Worm (Caenorhabditis elegans) whole organism, L1 larva: ENCODE data around the gene cup-16.
A peak's percentile ranks its signal among the peaks of the same experiment; 100 is the strongest.

ENCODE experiments used
- ama-1 ChIP-seq: fragments of 150-350 bp; optimal IDR thresholded peaks from 2 replicates; lab custom pipeline; 2014
- blmp-1 ChIP-seq: fragments of 150-350 bp; optimal IDR thresholded peaks from 2 replicates; lab custom pipeline; 2014; ENCODE audit warnings: missing biosample characterization, missing genetic modification characterization
- dpl-1 ChIP-seq, 3 experiments: fragments of 150-350 bp in 2 of 3; sonication (generic microtip) in 1 of 3; optimal IDR thresholded peaks; 2 replicates each; lab custom pipeline; 2014 to 2017; ENCODE audit warnings: missing biosample characterization in 3 of 3, missing genetic modification characterization in 3 of 3, missing genetic modification reagents in 3 of 3
- fos-1 ChIP-seq: fragments of 150-350 bp; optimal IDR thresholded peaks from 2 replicates; lab custom pipeline; 2014; ENCODE audit warnings: missing biosample characterization, missing genetic modification characterization
- hpl-2 ChIP-seq: fragments of 150-350 bp; optimal IDR thresholded peaks from 2 replicates; lab custom pipeline; 2014; ENCODE audit warnings: missing biosample characterization, missing genetic modification reagents, missing genetic modification characterization
- lin-39 ChIP-seq: fragments of 150-350 bp; optimal IDR thresholded peaks from 2 replicates; lab custom pipeline; 2014; ENCODE audit warnings: missing biosample characterization, missing genetic modification reagents, missing genetic modification characterization
- lsy-2 ChIP-seq, 2 experiments: fragments of 150-350 bp; optimal IDR thresholded peaks; 2 replicates each; lab custom pipeline; 2014; ENCODE audit warnings: missing biosample characterization in 2 of 2, missing genetic modification characterization in 2 of 2
- nhr-77 ChIP-seq: fragments of 150-350 bp; optimal IDR thresholded peaks from 2 replicates; lab custom pipeline; 2014; ENCODE audit warnings: missing biosample characterization, missing genetic modification characterization
- unc-62 ChIP-seq: fragments of 150-350 bp; optimal IDR thresholded peaks from 2 replicates; lab custom pipeline; 2014; ENCODE audit warnings: missing biosample characterization, missing genetic modification reagents, missing genetic modification characterization
- zag-1 ChIP-seq: fragments of 150-350 bp; optimal IDR thresholded peaks from 2 replicates; lab custom pipeline; 2014; ENCODE audit warnings: missing biosample characterization, missing genetic modification characterization

- TF ChIP-seq fos-1 (tag; lab: Kevin White, UChicago) (no peak), unc-62 (GFP tag; lab: Kevin White, UChicago) (no peak), zag-1 (tag; lab: Kevin White, UChicago) (no peak), ama-1 (lab: Kevin White, UChicago) (peak; percentile 55), nhr-77 (tag; lab: Kevin White, UChicago) (no peak), hpl-2 (GFP tag; lab: Kevin White, UChicago) (no peak), dpl-1 (GFP tag; optimal IDR thresholded peaks at IDR 0.05; lab: Kevin White, UChicago) (peak in 1 of 3 experiments; percentile 24), blmp-1 (tag; lab: Kevin White, UChicago) (peak; percentile 56), lsy-2 (tag; optimal IDR thresholded peaks at IDR 0.05; lab: Kevin White, UChicago) (peak in 1 of 2 experiments; percentile 20), lin-39 (tag; lab: Kevin White, UChicago) (no peak)
These were observed 36.6 kb downstream of the cup-16 start, which contains the start of gene mak-1 for ce11 chrII:8743379-8744173.
